Worm (Caenorhabditis elegans): ENCODE results near the gene ZK632.10.

DNA sequence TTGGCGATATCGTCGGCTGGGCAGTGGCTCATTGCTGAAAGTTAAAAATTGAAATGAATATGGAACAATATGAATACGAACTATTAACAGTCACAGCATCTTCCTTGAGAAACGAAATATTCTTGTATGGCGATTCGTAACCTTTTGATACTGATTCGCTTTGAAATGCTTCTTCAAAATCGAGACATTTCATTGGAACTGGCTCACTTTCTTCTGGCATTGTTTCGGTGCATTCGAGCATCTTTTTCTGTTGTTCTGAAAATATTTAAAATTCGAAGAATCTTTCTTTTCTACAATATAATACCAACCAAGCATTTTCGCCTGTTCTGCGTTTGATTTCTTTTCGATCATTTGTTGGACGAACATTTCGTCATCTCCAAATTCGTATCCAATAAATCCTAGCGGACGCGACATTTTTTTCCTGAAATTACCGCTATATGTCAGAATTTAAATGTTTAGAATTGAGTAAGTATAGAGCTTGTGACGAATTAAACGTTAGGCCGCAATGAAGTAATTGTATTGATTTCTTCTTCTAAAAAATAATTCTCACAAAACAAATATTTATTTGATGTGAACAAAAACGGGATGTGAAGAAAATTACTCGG lies 3.1 kb downstream of the ZK632.10 start, which contains the start of gene lin-52:
- TF ChIP-seq cog-1 (tag; optimal IDR thresholded peaks at IDR 0.05), result no peak
- no peak for TF ChIP-seq tab-1 (GFP tag; IDR thresholded peaks at IDR 0.05)
- TF ChIP-seq ztf-23 (GFP tag; IDR thresholded peaks at IDR 0.05), result no peak

Data from whole organism, midembryonic.